Worm (Caenorhabditis elegans) whole organism, early embryonic: ENCODE measurements around the gene C41H7.2.
"Not testable (repeated sequence)": the region's sequence is repeated elsewhere in the genome, so short reads cannot be mapped to it uniquely, and the experiment has no call there.

Experiments
- F13C5.2 ChIP-seq: sonication (generic microtip); optimal IDR thresholded peaks from 2 replicates; lab custom pipeline; 2017; ENCODE audit warnings: mild to moderate bottlenecking, missing genetic modification characterization, inconsistent platforms, missing compliant biosample characterization
- ets-7 ChIP-seq: sonication (generic microtip); optimal IDR thresholded peaks from 2 replicates; lab custom pipeline; 2016; ENCODE audit warnings: missing genotype, missing genetic modification characterization, missing compliant biosample characterization
- tbx-11 ChIP-seq: fragments of 200-800 bp; sonication (Bioruptor generic); IDR thresholded peaks from 2 replicates; pipeline ENCODE4 v1.3.6; 2022; ENCODE audit warnings: missing genetic modification characterization, missing compliant biosample characterization
- tbx-37 ChIP-seq: fragments of 200-800 bp; sonication (Bioruptor generic); conservative IDR thresholded peaks from 2 replicates; pipeline ENCODE4 v1.3.6; 2022; ENCODE audit warnings: missing genetic modification reagents, missing genetic modification characterization, missing compliant biosample characterization
- tra-4 ChIP-seq: sonication (generic microtip); optimal IDR thresholded peaks from 2 replicates; lab custom pipeline; 2017; ENCODE audit warnings: missing genetic modification characterization, missing compliant biosample characterization

- TF ChIP-seq F13C5.2 (tag; lab: Kevin White, UChicago); tra-4 (tag; lab: Kevin White, UChicago); tbx-37; ets-7; tbx-11 (GFP tag; lab: Robert Waterston, UW): not testable (repeated sequence)
Observed at ce11 chrII:3032480-3032879, 17.9 kb downstream of the C41H7.2 start, which contains the start of gene B0454.6.
